Fruit fly (Drosophila melanogaster): ENCODE data around the gene Ac76E.

Ac76E gene

dm6 chr3L:20005033-20005782 is 66.1 kb downstream of the Ac76E start, which contains the start of gene kug:
Gene kug (plus strand): TSS chr3L:20005301.
- no peak for TF ChIP-seq CG17801 (GFP tag; optimal IDR thresholded peaks at IDR 0.05; ENCODE audit: partially characterized antibody)

- peak; percentile 5 for TF ChIP-seq CG17801 (GFP tag; optimal IDR thresholded peaks at IDR 0.05; ENCODE audit: partially characterized antibody)
Observed at dm6 chr3L:20006269-20007265, 67.5 kb downstream of the Ac76E start.

Measured in ovary, adult (tissue).